Worm (Caenorhabditis elegans): Measurements from ENCODE around the gene R01B10.2.
"Not testable (repeated sequence)": the region's sequence is repeated elsewhere in the genome, so short reads cannot be mapped to it uniquely, and the experiment has no call there.

- TF ChIP-seq cebp-1 (GFP tag; IDR thresholded peaks at IDR 0.05); cebp-1 (tag; optimal IDR thresholded peaks at IDR 0.05); unc-130 (GFP tag; optimal IDR thresholded peaks at IDR 0.05); ccch-3 (GFP tag; optimal IDR thresholded peaks at IDR 0.05); dpl-1 (GFP tag; optimal IDR thresholded peaks at IDR 0.05); sea-2 (GFP tag; IDR thresholded peaks at IDR 0.05); unc-62 (GFP tag; optimal IDR thresholded peaks at IDR 0.05); B0336.3 (GFP tag; IDR thresholded peaks at IDR 0.05); bed-2 (GFP tag; IDR thresholded peaks at IDR 0.05); xnd-1 (tag; optimal IDR thresholded peaks at IDR 0.05); dpff-1 (tag; optimal IDR thresholded peaks at IDR 0.05); ztf-28 (GFP tag; IDR thresholded peaks at IDR 0.05); F52B5.7 (tag; optimal IDR thresholded peaks at IDR 0.05): not testable (repeated sequence)
Measured at ce11 chrV:6088977-6089376, 47.7 kb upstream of the R01B10.2 start.

Measured in whole organism, young adult.